Fruit fly (Drosophila melanogaster) whole organism: ENCODE results near the gene CG13813.

Source experiments
- CG8478 ChIP-seq: fragments of >200 bp; optimal IDR thresholded peaks from 2 replicates; lab custom pipeline; 2018; ENCODE audit warnings: inconsistent platforms
- Dll ChIP-seq: fragments of >200 bp; optimal IDR thresholded peaks from 2 replicates; lab custom pipeline; 2017
- EcR ChIP-seq, 2 experiments: fragments of >200 bp; optimal IDR thresholded peaks; 2 replicates each; lab custom pipeline; 2017; ENCODE audit warnings: missing biosample characterization in 2 of 2, missing genetic modification characterization in 2 of 2, missing genetic modification reagents in 2 of 2
- pan ChIP-seq: fragments of >200 bp; optimal IDR thresholded peaks from 2 replicates; lab custom pipeline; 2017
- psq ChIP-seq: fragments of >200 bp; optimal IDR thresholded peaks from 2 replicates; lab custom pipeline; 2017
- usp ChIP-seq: fragments of >200 bp; optimal IDR thresholded peaks from 2 replicates; lab custom pipeline; 2017; ENCODE audit warnings: missing biosample characterization, missing genetic modification characterization, mixed read lengths

CG13813 gene

DNA sequence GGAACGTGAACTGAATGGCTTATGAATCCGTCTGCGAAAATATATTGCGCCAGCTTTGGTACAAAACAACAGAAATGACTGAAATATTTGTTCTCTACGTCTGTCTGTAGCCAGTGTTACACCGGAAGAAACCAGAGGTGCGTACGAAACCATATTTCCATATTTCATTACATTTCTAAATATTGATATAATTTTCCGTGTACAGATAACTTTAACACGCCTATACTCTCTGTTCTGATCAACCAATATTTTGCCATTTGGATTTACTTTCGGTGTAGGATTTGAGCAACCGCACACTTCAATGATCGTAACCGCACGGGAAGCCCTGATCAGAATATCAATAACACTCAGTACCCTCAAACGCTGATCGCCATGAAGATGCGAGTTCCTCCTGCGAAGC is 36.7 kb upstream of the CG13813 start:
- TF ChIP-seq pan (lab: Kevin White, UChicago) (no peak), CG8478 (no peak), usp (GFP tag; lab: Kevin White, UChicago) (no peak)

DNA sequence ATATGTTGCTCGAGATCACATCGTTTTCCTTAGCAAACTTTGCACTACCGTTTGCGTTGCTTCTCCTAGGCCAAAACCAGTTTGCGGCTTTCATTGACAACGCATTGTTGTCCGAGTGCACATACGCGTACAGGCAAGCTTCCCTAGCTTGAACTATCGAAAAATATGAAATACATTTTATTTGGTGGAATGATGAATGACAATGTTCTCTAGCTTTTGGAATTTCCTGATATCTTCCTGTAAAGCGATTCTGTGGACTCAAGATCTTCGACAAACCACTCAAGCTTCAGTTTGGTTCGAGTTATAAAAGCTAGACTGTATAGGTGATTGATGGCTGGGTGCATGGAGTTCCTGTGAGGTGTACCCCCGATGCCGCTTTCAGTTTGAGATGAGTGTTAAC is 35.6 kb upstream of the CG13813 start:
- TF ChIP-seq EcR (GFP tag; optimal IDR thresholded peaks at IDR 0.05; lab: Kevin White, UChicago) (no peak), Dll (lab: Kevin White, UChicago) (no peak), pan (lab: Kevin White, UChicago) (no peak), psq (lab: Kevin White, UChicago) (no peak), CG8478 (no peak), usp (GFP tag; lab: Kevin White, UChicago) (no peak)

DNA sequence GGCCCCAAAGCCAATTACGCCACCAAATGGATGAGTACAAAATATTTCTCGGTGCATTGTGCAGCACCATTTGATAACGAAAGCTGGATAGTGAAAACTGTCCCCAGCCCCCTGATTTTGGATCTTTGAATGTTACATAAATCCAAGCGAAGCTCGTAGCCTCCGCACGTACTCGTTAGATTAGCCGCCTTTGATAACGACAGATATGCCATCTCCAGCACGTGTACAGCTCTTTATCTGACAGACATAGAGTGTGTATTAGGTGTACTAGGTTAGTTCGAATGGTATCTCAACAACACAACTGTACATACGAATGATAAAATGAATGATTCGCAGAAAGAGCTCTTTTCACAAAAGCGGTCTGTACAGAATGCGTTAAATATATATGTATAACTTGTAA is 35.1 kb upstream of the CG13813 start:
- TF ChIP-seq CG8478 (no peak), psq (lab: Kevin White, UChicago) (no peak), pan (lab: Kevin White, UChicago) (no peak), usp (GFP tag; lab: Kevin White, UChicago) (no peak), Dll (lab: Kevin White, UChicago) (no peak), EcR (GFP tag; optimal IDR thresholded peaks at IDR 0.05; lab: Kevin White, UChicago) (no peak)

DNA sequence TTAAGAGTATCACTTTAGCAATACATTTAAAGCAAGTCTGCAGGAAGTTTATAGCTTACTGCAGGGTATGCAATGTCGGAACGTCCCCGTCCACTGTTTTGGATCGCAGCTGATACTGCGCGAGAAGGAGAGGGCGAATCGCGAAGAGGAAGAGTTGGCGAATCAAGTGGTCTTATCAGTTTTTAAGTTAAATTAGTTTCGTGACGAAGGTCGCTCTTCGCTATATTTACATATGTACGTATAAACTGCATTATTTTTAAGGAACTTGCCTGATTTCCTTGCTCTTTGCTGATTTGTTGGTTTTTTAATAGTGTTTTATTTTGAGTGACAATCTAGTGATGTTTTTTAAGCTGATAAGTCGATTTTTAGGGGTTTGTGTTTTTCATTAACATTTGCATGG is 34.3 kb upstream of the CG13813 start:
- no peak for TF ChIP-seq EcR (GFP tag; optimal IDR thresholded peaks at IDR 0.05; lab: Kevin White, UChicago)
- TF ChIP-seq usp (GFP tag; lab: Kevin White, UChicago): no peak
- TF ChIP-seq Dll (lab: Kevin White, UChicago): no peak
- no peak for TF ChIP-seq pan (lab: Kevin White, UChicago)
- no peak for TF ChIP-seq CG8478
- no peak for TF ChIP-seq psq (lab: Kevin White, UChicago)

DNA sequence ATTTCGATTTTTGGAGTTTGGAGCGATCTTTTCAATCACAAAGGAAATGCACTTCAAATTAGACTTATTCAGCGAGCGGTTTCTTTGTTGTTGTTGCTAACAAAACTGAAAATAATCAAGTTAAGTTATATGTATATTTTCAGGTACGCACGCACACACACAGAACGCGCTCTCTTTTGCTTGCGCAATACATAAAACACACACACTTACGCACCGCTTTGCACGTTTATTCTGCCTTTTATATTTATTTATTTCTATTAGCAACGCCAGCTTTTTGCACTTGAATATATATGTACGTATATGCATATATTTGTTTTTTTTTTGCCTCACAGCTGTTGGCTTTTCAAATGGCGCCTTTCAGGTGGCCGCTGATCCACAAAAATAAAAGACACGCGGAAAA is 33.8 kb upstream of the CG13813 start:
- TF ChIP-seq usp (GFP tag; lab: Kevin White, UChicago): no peak
- TF ChIP-seq EcR (GFP tag; optimal IDR thresholded peaks at IDR 0.05; lab: Kevin White, UChicago): no peak
- TF ChIP-seq psq (lab: Kevin White, UChicago): no peak
- no peak for TF ChIP-seq pan (lab: Kevin White, UChicago)
- no peak for TF ChIP-seq Dll (lab: Kevin White, UChicago)
- no peak for TF ChIP-seq CG8478

DNA sequence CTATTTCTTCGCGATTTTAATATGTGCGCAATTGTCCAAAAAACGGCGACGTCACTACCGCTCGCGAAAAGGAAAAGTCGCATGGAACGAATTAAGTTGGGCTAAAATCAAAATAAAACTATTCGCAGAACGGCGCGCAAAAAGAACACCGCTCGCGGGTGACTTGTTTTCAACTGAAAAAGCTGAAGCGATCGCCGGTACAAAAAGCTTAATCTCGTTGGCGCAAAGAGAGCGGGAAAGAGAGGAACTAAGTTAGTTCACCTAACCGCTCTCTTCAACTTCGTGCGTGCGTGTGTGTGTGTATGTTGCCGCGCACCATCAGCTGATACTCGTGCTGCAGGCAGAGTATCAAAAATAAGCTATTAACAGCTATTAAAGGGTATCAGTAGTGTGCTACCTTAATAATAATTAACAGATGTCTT is 33.3 kb upstream of the CG13813 start, which contains the start of gene CG42674:
Gene CG42674, minus strand, starts transcription at position 180 of the 422 bp plus-strand sequence.
- TF ChIP-seq CG8478 (no peak), psq (lab: Kevin White, UChicago) (no peak), pan (lab: Kevin White, UChicago) (no peak)

DNA sequence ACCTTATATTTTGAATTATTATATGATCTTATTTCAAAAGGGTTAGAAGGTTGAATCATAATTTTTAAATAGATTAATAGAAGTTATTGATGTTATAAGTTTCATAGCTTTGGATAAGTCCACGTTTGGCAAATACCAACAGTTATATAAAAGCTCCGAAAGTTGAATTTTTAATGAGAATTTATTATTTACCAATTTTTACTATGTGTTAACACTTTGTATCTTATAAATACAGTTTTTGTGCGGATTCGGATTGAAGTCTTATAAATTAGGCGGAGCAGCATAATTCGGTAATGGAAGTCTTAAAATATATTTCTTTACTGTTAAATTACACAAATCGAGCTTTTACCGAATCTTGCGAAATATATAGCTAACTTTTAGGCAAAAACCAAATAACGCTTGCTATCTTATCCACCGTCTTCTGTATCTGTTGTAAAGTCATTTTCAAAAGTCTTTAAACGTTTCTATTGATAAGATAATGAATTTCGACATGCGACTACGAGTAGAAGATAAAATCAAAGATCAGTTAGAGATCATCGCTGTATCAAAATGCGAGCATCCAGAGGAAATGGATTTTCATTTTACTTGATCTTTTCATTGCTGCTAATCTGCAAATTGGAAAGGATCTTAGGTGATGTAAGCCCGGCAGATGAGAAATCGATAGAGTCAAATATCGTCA is 31.8 kb upstream of the CG13813 start, which contains the start of gene CG42833:
Gene CG42833, plus strand, starts transcription at position 525 of the 679 bp plus-strand sequence.
- TF ChIP-seq usp (GFP tag; lab: Kevin White, UChicago) (no peak), Dll (lab: Kevin White, UChicago) (no peak), pan (lab: Kevin White, UChicago) (no peak), psq (lab: Kevin White, UChicago) (no peak), CG8478 (no peak), EcR (GFP tag; optimal IDR thresholded peaks at IDR 0.05; lab: Kevin White, UChicago) (no peak)

DNA sequence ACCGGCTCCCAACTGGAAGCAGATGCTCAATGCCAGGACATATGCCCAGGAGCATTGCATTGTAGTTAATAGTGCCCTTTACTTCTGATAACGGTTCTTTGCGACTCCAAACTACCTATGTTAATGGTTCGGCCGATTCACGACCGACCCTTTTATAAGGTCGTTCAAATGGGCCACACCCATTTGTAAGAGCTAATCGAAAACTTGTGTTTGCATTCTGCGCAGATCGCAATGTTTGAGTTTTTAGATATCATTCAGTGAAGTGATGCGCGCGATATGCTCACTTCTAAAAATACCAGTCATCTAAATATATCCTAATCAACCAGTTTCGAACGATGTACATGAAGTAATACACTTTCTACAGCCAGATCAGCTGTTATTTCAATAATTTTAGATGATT is 29.9 kb upstream of the CG13813 start, which contains the start of gene obst-F:
Gene obst-F, minus strand, starts transcription at position 101 of the 400 bp plus-strand sequence.
- TF ChIP-seq psq (lab: Kevin White, UChicago) (no peak), CG8478 (no peak), pan (lab: Kevin White, UChicago) (no peak), EcR (GFP tag; optimal IDR thresholded peaks at IDR 0.05; lab: Kevin White, UChicago) (no peak), usp (GFP tag; lab: Kevin White, UChicago) (no peak), Dll (lab: Kevin White, UChicago) (no peak)

DNA sequence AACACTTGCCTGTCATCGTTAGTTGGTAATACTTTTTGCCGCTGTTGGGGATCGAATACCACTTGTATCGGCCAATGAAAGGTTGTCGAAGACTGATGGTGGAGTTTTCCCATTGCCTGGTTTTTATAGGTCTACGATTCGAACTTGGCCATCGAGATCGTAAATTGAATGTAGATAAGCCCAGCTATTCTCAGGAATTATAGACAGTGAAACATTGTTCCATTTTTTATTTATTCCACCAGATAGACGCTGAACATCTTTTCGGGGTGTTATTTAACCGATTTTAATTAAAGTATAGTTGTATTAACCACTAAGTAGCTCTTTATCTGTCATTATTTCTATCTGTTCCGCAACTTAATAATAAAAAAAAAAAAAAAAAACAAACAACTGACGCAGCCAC is 27.9 kb upstream of the CG13813 start, which contains the start of gene CG7298:
Gene CG7298, minus strand, starts transcription at position 101 of the 400 bp plus-strand sequence.
- no peak for TF ChIP-seq pan (lab: Kevin White, UChicago)
- no peak for TF ChIP-seq psq (lab: Kevin White, UChicago)
- TF ChIP-seq Dll (lab: Kevin White, UChicago): no peak
- no peak for TF ChIP-seq EcR (GFP tag; optimal IDR thresholded peaks at IDR 0.05; lab: Kevin White, UChicago)
- no peak for TF ChIP-seq CG8478
- no peak for TF ChIP-seq usp (GFP tag; lab: Kevin White, UChicago)

DNA sequence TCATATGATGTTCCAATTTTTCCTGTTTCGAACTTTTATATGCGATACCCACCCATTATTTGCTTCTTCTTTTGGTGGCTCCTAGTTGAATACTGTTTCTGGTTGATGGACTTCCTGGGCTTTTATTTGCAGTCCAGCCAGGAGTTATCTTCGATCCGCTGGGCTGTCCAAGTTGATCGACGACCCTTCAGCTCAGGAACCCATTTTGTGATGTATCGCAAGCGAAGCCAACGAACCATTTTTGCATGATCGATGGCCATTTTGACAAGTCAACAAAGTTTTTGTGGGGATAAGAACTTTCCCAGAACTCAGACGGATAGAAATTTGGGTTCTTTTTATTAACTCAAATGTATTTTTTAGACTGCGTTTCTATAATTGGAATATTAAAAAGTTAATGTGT is 25.5 kb upstream of the CG13813 start, which contains the start of gene CG7290:
Gene CG7290, minus strand, starts transcription at position 101 of the 400 bp plus-strand sequence.
- TF ChIP-seq CG8478 (no peak), EcR (GFP tag; optimal IDR thresholded peaks at IDR 0.05; lab: Kevin White, UChicago) (no peak)

DNA sequence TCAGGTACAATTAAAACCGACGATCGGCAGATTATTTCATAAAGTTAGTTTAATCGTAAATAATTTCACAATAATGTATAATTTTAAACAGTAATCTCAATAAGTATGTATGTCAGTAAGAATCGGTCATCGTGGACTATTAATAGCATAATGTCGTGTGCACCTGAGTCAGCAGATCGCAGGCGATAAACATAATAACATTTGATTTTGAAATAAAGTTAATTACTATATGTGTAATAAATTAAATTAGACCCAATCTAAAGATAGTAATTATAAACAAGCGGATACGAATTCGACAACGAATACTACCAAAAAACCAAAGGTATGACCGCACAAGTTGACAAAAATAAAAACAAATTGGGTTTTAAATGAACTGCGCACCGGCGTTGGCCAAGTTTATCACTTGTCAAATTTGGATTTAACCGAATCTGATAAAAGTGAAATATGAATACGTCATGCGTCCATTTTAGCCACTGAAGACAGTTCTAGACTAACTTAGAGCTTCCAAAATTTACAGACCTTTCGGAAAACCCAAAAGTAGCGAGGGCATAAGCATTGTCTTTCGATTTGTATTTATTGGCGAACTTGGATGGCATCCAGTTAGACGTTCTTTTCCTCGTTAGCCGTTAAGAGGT is 24.4 kb upstream of the CG13813 start, which contains the start of gene CG6996:
Gene CG6996, plus strand, starts transcription at position 585 of the 635 bp plus-strand sequence.
- TF ChIP-seq usp (GFP tag; lab: Kevin White, UChicago): no peak
- TF ChIP-seq psq (lab: Kevin White, UChicago): no peak
- no peak for TF ChIP-seq EcR (GFP tag; optimal IDR thresholded peaks at IDR 0.05; lab: Kevin White, UChicago)
- no peak for TF ChIP-seq CG8478
- TF ChIP-seq Dll (lab: Kevin White, UChicago): no peak
- TF ChIP-seq pan (lab: Kevin White, UChicago): no peak

DNA sequence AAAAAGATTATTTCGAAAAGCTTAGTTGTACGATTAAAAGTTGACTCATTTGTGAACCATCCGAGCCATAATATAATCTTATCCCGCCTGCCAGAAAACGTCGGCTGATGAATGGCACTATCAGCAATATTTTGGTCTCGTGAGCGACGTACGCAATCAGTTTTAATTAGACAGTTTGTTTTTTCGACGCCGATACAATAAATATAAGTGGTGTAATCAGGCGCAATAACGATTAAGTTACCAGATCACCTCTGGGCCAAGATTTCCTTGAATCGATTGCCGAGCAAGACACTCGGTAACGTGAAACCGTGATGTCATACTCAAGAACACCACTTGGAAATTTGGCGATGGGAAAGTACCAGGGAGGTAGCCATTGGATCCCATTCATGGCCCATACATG is 22.4 kb upstream of the CG13813 start:
- TF ChIP-seq usp (GFP tag; lab: Kevin White, UChicago): no peak
- TF ChIP-seq CG8478: no peak
- TF ChIP-seq pan (lab: Kevin White, UChicago): no peak
- TF ChIP-seq EcR (GFP tag; optimal IDR thresholded peaks at IDR 0.05; lab: Kevin White, UChicago): no peak
- TF ChIP-seq Dll (lab: Kevin White, UChicago): no peak
- no peak for TF ChIP-seq psq (lab: Kevin White, UChicago)
